Fruit fly (Drosophila melanogaster) whole organism, embryonic: ENCODE measurements around the gene CG42592.
A peak's percentile ranks its signal among the peaks of the same experiment; 100 is the strongest.

Experiments
- Atf3 ChIP-seq: fragments of 200-800 bp; sonication (Bioruptor generic); optimal IDR thresholded peaks from 3 replicates; lab custom pipeline; 2016; ENCODE audit warnings: missing biosample characterization, missing genetic modification characterization
- B-H1 ChIP-seq: fragments of 200-800 bp; sonication (Bioruptor generic); IDR thresholded peaks from 3 replicates; pipeline ENCODE4 v1.3.6; 2022; ENCODE audit warnings: missing biosample characterization, missing genetic modification characterization
- BEAF-32 ChIP-seq: fragments of 200-800 bp; sonication (Bioruptor generic); optimal IDR thresholded peaks from 3 replicates; lab custom pipeline; 2017; ENCODE audit warnings: missing biosample characterization, missing genetic modification characterization, mild to moderate bottlenecking, moderate library complexity, missing genetic modification reagents
- Bdp1 ChIP-seq: fragments of 200-800 bp; sonication (Bioruptor generic); optimal IDR thresholded peaks from 3 replicates; lab custom pipeline; 2016; ENCODE audit warnings: missing biosample characterization, missing genetic modification characterization
- Bgb ChIP-seq: fragments of 200-800 bp; sonication (Bioruptor generic); IDR thresholded peaks from 2 replicates; pipeline ENCODE4 v1.3.6; 2022; ENCODE audit warnings: missing biosample characterization, missing genetic modification characterization; ENCODE audit not compliant: partially characterized antibody
- CG11398 ChIP-seq: fragments of 200-800 bp; sonication (Bioruptor generic); optimal IDR thresholded peaks from 2 replicates; lab custom pipeline; 2016; ENCODE audit warnings: missing biosample characterization, missing genetic modification characterization
- CG12299 ChIP-seq: fragments of 200-800 bp; sonication (Bioruptor generic); optimal IDR thresholded peaks from 2 replicates; lab custom pipeline; 2018; ENCODE audit warnings: missing biosample characterization, mild to moderate bottlenecking, missing genetic modification characterization
- CG16815 ChIP-seq: fragments of 200-800 bp; sonication (Bioruptor generic); optimal IDR thresholded peaks from 3 replicates; lab custom pipeline; 2017; ENCODE audit warnings: missing biosample characterization, mild to moderate bottlenecking, missing genetic modification characterization
- CG17385 ChIP-seq: fragments of 200-800 bp; sonication (Bioruptor generic); optimal IDR thresholded peaks from 3 replicates; lab custom pipeline; 2018; ENCODE audit warnings: missing biosample characterization, mild to moderate bottlenecking, missing genetic modification characterization
- CG17829 ChIP-seq: fragments of 200-800 bp; optimal IDR thresholded peaks from 2 replicates; lab custom pipeline; 2019; ENCODE audit warnings: missing biosample characterization, mild to moderate bottlenecking, missing genetic modification characterization, moderate library complexity
- CG1792 ChIP-seq: fragments of 200-800 bp; sonication (Bioruptor generic); optimal IDR thresholded peaks from 2 replicates; lab custom pipeline; 2016; ENCODE audit warnings: missing biosample characterization, missing genetic modification characterization
- CG18262 ChIP-seq: fragments of 200-800 bp; optimal IDR thresholded peaks from 3 replicates; lab custom pipeline; 2019; ENCODE audit warnings: missing biosample characterization, mild to moderate bottlenecking, missing genetic modification characterization, moderate library complexity
- CG30403 ChIP-seq: fragments of 200-800 bp; sonication (Bioruptor generic); optimal IDR thresholded peaks from 3 replicates; lab custom pipeline; 2016; ENCODE audit warnings: missing biosample characterization, missing genetic modification characterization
- CG32532 ChIP-seq: fragments of 200-800 bp; sonication (Bioruptor generic); IDR thresholded peaks from 2 replicates; pipeline ENCODE4 v1.3.6; 2022; ENCODE audit warnings: missing biosample characterization, missing genetic modification characterization
- CG4328 ChIP-seq: fragments of 200-800 bp; sonication (Bioruptor generic); optimal IDR thresholded peaks from 3 replicates; lab custom pipeline; 2017; ENCODE audit warnings: missing biosample characterization, missing genetic modification reagents, missing genetic modification characterization
- CG6654 ChIP-seq: fragments of 200-800 bp; sonication (Bioruptor generic); optimal IDR thresholded peaks from 2 replicates; lab custom pipeline; 2017; ENCODE audit warnings: missing biosample characterization, mild to moderate bottlenecking, missing genetic modification characterization
- CG7357 ChIP-seq: fragments of 200-800 bp; sonication (Bioruptor generic); IDR thresholded peaks from 3 replicates; pipeline ENCODE4 v1.3.6; 2022; ENCODE audit warnings: missing biosample characterization, missing genetic modification characterization
- CG7839 ChIP-seq: fragments of 200-800 bp; sonication (Bioruptor generic); optimal IDR thresholded peaks from 3 replicates; lab custom pipeline; 2018; ENCODE audit warnings: missing biosample characterization, mild to moderate bottlenecking, missing genetic modification characterization, moderate library complexity
- CG8478 ChIP-seq: fragments of >200 bp; optimal IDR thresholded peaks from 2 replicates; lab custom pipeline; 2018
- D ChIP-seq, 2 experiments: fragments of 200-800 bp in 1 of 2; fragments of >200 bp in 1 of 2; sonication (Bioruptor generic) in 1 of 2; optimal IDR thresholded peaks; 2 replicates in 1 of 2; 3 replicates in 1 of 2; lab custom pipeline; 2017; ENCODE audit warnings: mild to moderate bottlenecking in 1 of 2, missing biosample characterization in 1 of 2, missing genetic modification characterization in 1 of 2, missing genetic modification reagents in 1 of 2
- Hmr ChIP-seq: fragments of 200-800 bp; sonication (Bioruptor generic); optimal IDR thresholded peaks from 3 replicates; lab custom pipeline; 2017; ENCODE audit warnings: mild to moderate bottlenecking, missing biosample characterization, missing genetic modification reagents, missing genetic modification characterization
- Hmx ChIP-seq: fragments of 200-800 bp; sonication (Bioruptor generic); optimal IDR thresholded peaks from 2 replicates; lab custom pipeline; 2016; ENCODE audit warnings: missing biosample characterization, missing genetic modification characterization
- Lim3 ChIP-seq: fragments of 200-800 bp; sonication (Bioruptor generic); IDR thresholded peaks from 2 replicates; pipeline ENCODE4 v1.3.6; 2022; ENCODE audit warnings: missing biosample characterization, missing genetic modification characterization
- Med ChIP-seq: fragments of 200-800 bp; sonication (Bioruptor generic); peaks from one replicate; lab custom pipeline; 2016; ENCODE audit warnings: missing biosample characterization, missing genetic modification characterization, mild to moderate bottlenecking, inconsistent platforms, moderate library complexity
- NC2β ChIP-seq: fragments of 200-800 bp; sonication (Bioruptor generic); optimal IDR thresholded peaks from 2 replicates; lab custom pipeline; 2016; ENCODE audit warnings: missing biosample characterization, missing genetic modification characterization
- NfI ChIP-seq: fragments of 200-800 bp; sonication (Bioruptor generic); optimal IDR thresholded peaks from 3 replicates; lab custom pipeline; 2018; ENCODE audit warnings: missing biosample characterization, mild to moderate bottlenecking, missing genetic modification characterization, moderate library complexity
- Pdp1 ChIP-seq, 2 experiments: fragments of 200-800 bp; sonication (Bioruptor generic); optimal IDR thresholded peaks; 3 replicates each; lab custom pipeline; 2016; ENCODE audit warnings: missing biosample characterization in 2 of 2, missing genetic modification characterization in 2 of 2, mild to moderate bottlenecking in 1 of 2, moderate library complexity in 1 of 2
- Scr ChIP-seq: fragments of 200-800 bp; sonication (Bioruptor generic); IDR thresholded peaks from 2 replicates; pipeline ENCODE4 v1.3.6; 2022; ENCODE audit warnings: missing biosample characterization, missing genetic modification characterization; ENCODE audit not compliant: partially characterized antibody
- Taf1 ChIP-seq: fragments of 200-800 bp; sonication (Bioruptor generic); IDR thresholded peaks from 2 replicates; pipeline ENCODE4 v1.3.6; 2022; ENCODE audit warnings: missing biosample characterization, missing genetic modification characterization
- az2 ChIP-seq: fragments of 200-800 bp; sonication (Bioruptor generic); optimal IDR thresholded peaks from 3 replicates; lab custom pipeline; 2016; ENCODE audit warnings: missing biosample characterization, missing genetic modification characterization
- bigmax ChIP-seq: fragments of 200-800 bp; sonication (Bioruptor generic); optimal IDR thresholded peaks from 2 replicates; lab custom pipeline; 2018; ENCODE audit warnings: missing biosample characterization, mild to moderate bottlenecking, missing genetic modification characterization
- cato ChIP-seq: fragments of 200-800 bp; sonication (Bioruptor generic); optimal IDR thresholded peaks from 2 replicates; lab custom pipeline; 2016; ENCODE audit warnings: missing biosample characterization, missing genetic modification characterization, borderline replicate concordance
- chif ChIP-seq, 2 experiments: fragments of 200-800 bp; sonication (Bioruptor generic); optimal IDR thresholded peaks; 3 replicates each; lab custom pipeline; 2016; ENCODE audit warnings: missing biosample characterization in 2 of 2, missing genetic modification characterization in 2 of 2
- chn ChIP-seq: fragments of 200-800 bp; sonication (Bioruptor generic); optimal IDR thresholded peaks from 2 replicates; lab custom pipeline; 2016; ENCODE audit warnings: missing biosample characterization, missing genetic modification characterization
- croc ChIP-seq: fragments of 200-800 bp; sonication (Bioruptor generic); conservative IDR thresholded peaks from 3 replicates; pipeline ENCODE4 v1.3.6; 2022; ENCODE audit warnings: missing biosample characterization, missing genetic modification characterization
- eve ChIP-seq, 2 experiments: fragments of >200 bp; optimal IDR thresholded peaks; 2 replicates each; lab custom pipeline; 2017; ENCODE audit warnings: missing biosample characterization in 2 of 2, missing genetic modification characterization in 2 of 2
- fd96Cb ChIP-seq: fragments of 200-800 bp; sonication (Bioruptor generic); optimal IDR thresholded peaks from 2 replicates; lab custom pipeline; 2018; ENCODE audit warnings: missing biosample characterization, mild to moderate bottlenecking, missing genetic modification characterization, moderate library complexity
- gfzf ChIP-seq: fragments of 200-800 bp; sonication (Bioruptor generic); optimal IDR thresholded peaks from 2 replicates; lab custom pipeline; 2016; ENCODE audit warnings: missing biosample characterization, mild to moderate bottlenecking, missing genetic modification characterization, moderate library complexity
- grn ChIP-seq: fragments of 200-800 bp; sonication (Bioruptor generic); optimal IDR thresholded peaks from 3 replicates; lab custom pipeline; 2017; ENCODE audit warnings: missing biosample characterization, missing genetic modification characterization
- org-1 ChIP-seq: fragments of 200-800 bp; sonication (Bioruptor generic); optimal IDR thresholded peaks from 2 replicates; lab custom pipeline; 2017; ENCODE audit warnings: missing biosample characterization, missing genetic modification characterization
- peb ChIP-seq: fragments of 200-800 bp; sonication (Bioruptor generic); IDR thresholded peaks from 2 replicates; pipeline ENCODE4 v1.3.6; 2022; ENCODE audit warnings: missing biosample characterization, missing genetic modification characterization
- pfk ChIP-seq: fragments of 200-800 bp; sonication (Bioruptor generic); optimal IDR thresholded peaks from 2 replicates; lab custom pipeline; 2018; ENCODE audit warnings: missing biosample characterization, mild to moderate bottlenecking, missing genetic modification characterization, moderate library complexity
- sqz ChIP-seq: fragments of 200-800 bp; sonication (Bioruptor generic); optimal IDR thresholded peaks from 3 replicates; lab custom pipeline; 2018; ENCODE audit warnings: missing biosample characterization, mild to moderate bottlenecking, missing genetic modification characterization
- ssp ChIP-seq: fragments of 200-800 bp; sonication (Bioruptor generic); IDR thresholded peaks from 2 replicates; pipeline ENCODE4 v1.3.6; 2022; ENCODE audit warnings: missing biosample characterization, missing genetic modification characterization
- tll ChIP-seq, 2 experiments: fragments of 200-800 bp in 1 of 2; fragments of >200 bp in 1 of 2; sonication (Bioruptor generic) in 1 of 2; optimal IDR thresholded peaks; 2 replicates each; lab custom pipeline; 2017 to 2019; ENCODE audit warnings: missing biosample characterization in 2 of 2, missing genetic modification characterization in 2 of 2, mild to moderate bottlenecking in 1 of 2, moderate library complexity in 1 of 2
- toy ChIP-seq: fragments of 200-800 bp; sonication (Bioruptor generic); IDR thresholded peaks from 2 replicates; pipeline ENCODE4 v1.3.6; 2022; ENCODE audit warnings: missing biosample characterization, missing genetic modification characterization
- wdn ChIP-seq: fragments of 200-800 bp; sonication (Bioruptor generic); IDR thresholded peaks from 2 replicates; pipeline ENCODE4 v1.3.6; 2022; ENCODE audit warnings: missing biosample characterization, missing genetic modification characterization
- wor ChIP-seq: fragments of 200-800 bp; sonication (Bioruptor generic); IDR thresholded peaks from 2 replicates; pipeline ENCODE4 v1.3.6; 2022; ENCODE audit warnings: missing biosample characterization, missing genetic modification characterization
- zen ChIP-seq: fragments of 200-800 bp; sonication (Bioruptor generic); optimal IDR thresholded peaks from 3 replicates; lab custom pipeline; 2018; ENCODE audit warnings: missing biosample characterization, mild to moderate bottlenecking, missing genetic modification characterization, moderate library complexity

CG42592 gene

dm6 chr3R:29798966-29799680, 37.0 kb downstream of the CG42592 start, which contains the start of the genes Rnb and Drice (continued):
- peak; percentile 46 for TF ChIP-seq zen (tag; lab: Kevin White, UChicago)
- no peak for TF ChIP-seq CG18262 (tag; lab: Kevin White, UChicago)
- TF ChIP-seq Hmx = no peak
- TF ChIP-seq Taf1 = peak; percentile 24; the same call in 1 of the 2 replicates
- TF ChIP-seq Hmr (GFP tag; lab: Kevin White, UChicago) = no peak
- TF ChIP-seq bigmax (GFP tag; lab: Kevin White, UChicago) = no peak
- TF ChIP-seq CG6654 (GFP tag; lab: Kevin White, UChicago) = peak; percentile 99
- TF ChIP-seq B-H1 (GFP tag; lab: Robert Waterston, UW) = no peak
- TF ChIP-seq Atf3 = no peak
- peak; percentile 75 for TF ChIP-seq BEAF-32 (GFP tag; lab: Kevin White, UChicago)
- TF ChIP-seq gfzf (GFP tag; lab: Kevin White, UChicago) = peak; percentile 83
- no peak for TF ChIP-seq toy
- peak; percentile 44 for TF ChIP-seq NfI (GFP tag; lab: Kevin White, UChicago)
- TF ChIP-seq NC2β (GFP tag; lab: Kevin White, UChicago) = no peak
- peak; percentile 61 for TF ChIP-seq Bgb (GFP tag; lab: Robert Waterston, UW)
- TF ChIP-seq CG7839 (tag; lab: Kevin White, UChicago) = no peak
- TF ChIP-seq chif (GFP tag; optimal IDR thresholded peaks at IDR 0.05; lab: Kevin White, UChicago) = no peak
- no peak for TF ChIP-seq tll (GFP tag; optimal IDR thresholded peaks at IDR 0.05; lab: Kevin White, UChicago)
- peak; percentile 79 for TF ChIP-seq Scr
- no peak for TF ChIP-seq chn (GFP tag; lab: Kevin White, UChicago)
- no peak for TF ChIP-seq CG11398
- TF ChIP-seq Bdp1 (GFP tag; lab: Kevin White, UChicago) = no peak
- TF ChIP-seq CG7357 (GFP tag; lab: Robert Waterston, UW) = no peak
- no peak for TF ChIP-seq wor (GFP tag; lab: Robert Waterston, UW)
- TF ChIP-seq CG17829 (tag; lab: Kevin White, UChicago) = peak; percentile 68
- peak; percentile 85 for TF ChIP-seq Med (GFP tag; lab: Kevin White, UChicago)
- no peak for TF ChIP-seq CG32532 (GFP tag; lab: Robert Waterston, UW)
- no peak for TF ChIP-seq sqz
- TF ChIP-seq wdn (GFP tag; lab: Robert Waterston, UW) = no peak
- TF ChIP-seq Pdp1 (GFP tag; optimal IDR thresholded peaks at IDR 0.05; lab: Kevin White, UChicago) = peak in 1 of 2 experiments; percentile 39
- TF ChIP-seq croc (GFP tag; lab: Robert Waterston, UW) = peak; percentile 37; the same call in 1 of the 3 replicates
- no peak for TF ChIP-seq cato (GFP tag; lab: Kevin White, UChicago)
- no peak for TF ChIP-seq peb (GFP tag; lab: Robert Waterston, UW)
- TF ChIP-seq CG8478 (lab: Kevin White, UChicago) = no peak
- TF ChIP-seq CG17385 (GFP tag; lab: Kevin White, UChicago) = no peak
- TF ChIP-seq Lim3 (GFP tag; lab: Robert Waterston, UW) = no peak
- TF ChIP-seq grn = no peak
- peak; percentile 36 for TF ChIP-seq fd96Cb (tag; lab: Kevin White, UChicago)
- no peak for TF ChIP-seq eve (GFP tag; optimal IDR thresholded peaks at IDR 0.05; lab: Kevin White, UChicago)
- no peak for TF ChIP-seq org-1 (GFP tag; lab: Kevin White, UChicago)
- TF ChIP-seq CG1792 (GFP tag; lab: Kevin White, UChicago) = no peak
- no peak for TF ChIP-seq pfk (GFP tag; lab: Kevin White, UChicago)
- peak; percentile 35 for TF ChIP-seq ssp (GFP tag; lab: Robert Waterston, UW)
- TF ChIP-seq CG16815 (GFP tag; lab: Kevin White, UChicago) = no peak
- TF ChIP-seq CG4328 (GFP tag; lab: Kevin White, UChicago) = peak; percentile 52
- TF ChIP-seq CG12299 = no peak
- TF ChIP-seq CG30403 (GFP tag; lab: Kevin White, UChicago) = peak; percentile 54
- no peak for TF ChIP-seq D (optimal IDR thresholded peaks at IDR 0.05; lab: Kevin White, UChicago)
- TF ChIP-seq D (GFP tag; optimal IDR thresholded peaks at IDR 0.05; lab: Kevin White, UChicago) = no peak
- TF ChIP-seq az2 (GFP tag; lab: Kevin White, UChicago) = peak; percentile 20
